Fruit fly (Drosophila melanogaster): ENCODE measurements around the gene CG11037.
A peak's percentile ranks its signal among the peaks of the same experiment; 100 is the strongest.

CG11037 gene

dm6 chr3L:20914375-20914774 lies 46.8 kb downstream of the CG11037 start:
- TF ChIP-seq CG12605 (GFP tag; IDR thresholded peaks at IDR 0.05) (no peak; the same call in 1 of the 2 replicates), EcR (GFP tag; optimal IDR thresholded peaks at IDR 0.05) (no peak), CG9948 (tag; optimal IDR thresholded peaks at IDR 0.05) (peak; percentile 78), rn (GFP tag; IDR thresholded peaks at IDR 0.05) (no peak), CG34367 (tag; optimal IDR thresholded peaks at IDR 0.05) (peak; percentile 28), Pif1B (GFP tag; optimal IDR thresholded peaks at IDR 0.05) (peak; percentile 14), CG10348 (GFP tag; IDR thresholded peaks at IDR 0.05) (no peak), CG13204 (GFP tag; optimal IDR thresholded peaks at IDR 0.05) (no peak), CG15710 (tag; optimal IDR thresholded peaks at IDR 0.05) (peak; percentile 58), CG17806 (tag; optimal IDR thresholded peaks at IDR 0.05) (peak; percentile 68), CG8159 (tag; optimal IDR thresholded peaks at IDR 0.05) (peak; percentile 63), gl (tag; optimal IDR thresholded peaks at IDR 0.05) (no peak), D1 (tag; optimal IDR thresholded peaks at IDR 0.05) (peak; percentile 26), fd96Ca (GFP tag; IDR thresholded peaks at IDR 0.05) (no peak), CG8301 (tag; optimal IDR thresholded peaks at IDR 0.05) (peak; percentile 66), CG14655 (GFP tag; optimal IDR thresholded peaks at IDR 0.05) (peak; percentile 84), Pif1A (GFP tag; optimal IDR thresholded peaks at IDR 0.05) (peak; percentile 8), CG32121 (GFP tag; IDR thresholded peaks at IDR 0.05) (peak; percentile 16; the same call in 1 of the 2 replicates), CG4496 (GFP tag; IDR thresholded peaks at IDR 0.05) (0 out of 3 replicates have a peak, but pooled peaks have one; percentile 38), Ets98B (GFP tag; IDR thresholded peaks at IDR 0.05) (no peak; the same call in none of the 2 replicates), Snoo (tag; optimal IDR thresholded peaks at IDR 0.05) (no peak)
